Worm (Caenorhabditis elegans): ENCODE results near the gene C32D5.4.

DNA sequence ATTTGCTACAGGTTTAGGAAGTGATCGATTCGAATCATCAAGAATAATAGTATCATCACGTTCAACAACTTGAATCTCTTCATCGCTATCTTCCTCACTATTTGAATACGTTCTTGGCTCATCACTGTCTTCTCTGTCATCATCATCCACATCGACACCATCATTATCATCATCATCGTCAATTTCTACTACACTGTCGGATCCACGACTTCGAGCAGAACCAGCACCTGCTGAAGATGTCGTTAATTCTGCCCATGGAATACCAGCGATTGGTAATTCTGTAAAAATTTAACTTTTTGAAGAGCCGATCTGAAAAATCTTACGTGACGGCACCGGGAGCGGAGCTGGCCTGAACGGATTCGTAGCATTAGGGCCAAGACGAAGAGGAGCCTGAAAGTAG is 27.1 kb upstream of the C32D5.4 start:
- TF ChIP-seq elt-3 (tag; optimal IDR thresholded peaks at IDR 0.05) (no peak), ces-1 (GFP tag; optimal IDR thresholded peaks at IDR 0.05) (no peak), ztf-11 (tag; optimal IDR thresholded peaks at IDR 0.05) (no peak), mep-1 (tag; optimal IDR thresholded peaks at IDR 0.05) (no peak), nhr-28 (tag; optimal IDR thresholded peaks at IDR 0.05) (no peak), unc-39 (tag; optimal IDR thresholded peaks at IDR 0.05) (no peak), ceh-43 (GFP tag; optimal IDR thresholded peaks at IDR 0.05) (no peak), pha-4 (tag; optimal IDR thresholded peaks at IDR 0.05) (no peak), unc-62 (GFP tag; optimal IDR thresholded peaks at IDR 0.05) (no peak), blmp-1 (tag; optimal IDR thresholded peaks at IDR 0.05) (no peak), lsy-2 (tag; optimal IDR thresholded peaks at IDR 0.05) (no peak), nhr-12 (tag; optimal IDR thresholded peaks at IDR 0.05) (no peak), tbx-8 (GFP tag; optimal IDR thresholded peaks at IDR 0.05) (no peak), flh-1 (GFP tag; optimal IDR thresholded peaks at IDR 0.05) (no peak)
